Fruit fly (Drosophila melanogaster) whole organism, embryonic: ENCODE data around the gene CG12592.

Experiments
- ATbp ChIP-seq: fragments of 200-800 bp; sonication (Bioruptor generic); optimal IDR thresholded peaks from 2 replicates; lab custom pipeline; 2017; ENCODE audit warnings: missing biosample characterization, mild to moderate bottlenecking, missing genetic modification characterization, missing genetic modification reagents
- Aef1 ChIP-seq: fragments of 200-800 bp; sonication (Bioruptor generic); IDR thresholded peaks from 3 replicates; pipeline ENCODE4 v1.3.6; 2022; ENCODE audit warnings: missing biosample characterization, missing genetic modification characterization
- Blimp-1 ChIP-seq: fragments of 200-800 bp; sonication (Bioruptor generic); optimal IDR thresholded peaks from 3 replicates; lab custom pipeline; 2018; ENCODE audit warnings: missing biosample characterization, missing genetic modification characterization, mild to moderate bottlenecking, moderate library complexity, missing genetic modification reagents
- CG10209 ChIP-seq: fragments of 200-800 bp; sonication (Bioruptor generic); optimal IDR thresholded peaks from 3 replicates; lab custom pipeline; 2017; ENCODE audit warnings: missing biosample characterization, mild to moderate bottlenecking, missing genetic modification characterization, missing genetic modification reagents
- CG11504 ChIP-seq: fragments of 200-800 bp; sonication (Bioruptor generic); optimal IDR thresholded peaks from 3 replicates; lab custom pipeline; 2019; ENCODE audit warnings: missing biosample characterization, mild to moderate bottlenecking, missing genetic modification characterization, moderate library complexity
- CG11696 ChIP-seq: fragments of 200-800 bp; sonication (Bioruptor generic); IDR thresholded peaks from 2 replicates; pipeline ENCODE4 v1.3.6; 2022; ENCODE audit warnings: missing biosample characterization, missing genetic modification characterization
- CG11723 ChIP-seq: fragments of 200-800 bp; sonication (Bioruptor generic); optimal IDR thresholded peaks from 2 replicates; lab custom pipeline; 2017; ENCODE audit warnings: missing biosample characterization, mild to moderate bottlenecking, missing genetic modification characterization
- CG13296 ChIP-seq: fragments of 200-800 bp; sonication (Bioruptor generic); optimal IDR thresholded peaks from 3 replicates; lab custom pipeline; 2018; ENCODE audit warnings: missing biosample characterization, mild to moderate bottlenecking, missing genetic modification characterization
- CG17186 ChIP-seq: fragments of 200-800 bp; sonication (Bioruptor generic); optimal IDR thresholded peaks from 3 replicates; lab custom pipeline; 2017; ENCODE audit warnings: missing biosample characterization, missing genetic modification reagents, missing genetic modification characterization
- CG3065 ChIP-seq: fragments of 200-800 bp; sonication (Bioruptor generic); optimal IDR thresholded peaks from 2 replicates; lab custom pipeline; 2016; ENCODE audit warnings: missing biosample characterization, missing genetic modification characterization
- CG4360 ChIP-seq: fragments of 200-800 bp; sonication (Bioruptor generic); IDR thresholded peaks from 2 replicates; pipeline ENCODE4 v1.3.6; 2022; ENCODE audit warnings: missing biosample characterization, missing genetic modification characterization
- CG4404 ChIP-seq: fragments of 200-800 bp; sonication (Bioruptor generic); IDR thresholded peaks from 2 replicates; pipeline ENCODE4 v1.3.6; 2022; ENCODE audit warnings: missing biosample characterization, missing genetic modification characterization
- CG4854 ChIP-seq: fragments of 200-800 bp; sonication (Bioruptor generic); optimal IDR thresholded peaks from 2 replicates; lab custom pipeline; 2016; ENCODE audit warnings: missing biosample characterization, missing genetic modification characterization, inconsistent platforms
- CG6254 ChIP-seq: fragments of 200-800 bp; sonication (Bioruptor generic); optimal IDR thresholded peaks from 3 replicates; lab custom pipeline; 2017; ENCODE audit warnings: mild to moderate bottlenecking, missing biosample characterization, missing genetic modification reagents, missing genetic modification characterization
- CG6683 ChIP-seq: fragments of 200-800 bp; sonication (Bioruptor generic); optimal IDR thresholded peaks from 2 replicates; lab custom pipeline; 2017; ENCODE audit warnings: missing biosample characterization, mild to moderate bottlenecking, missing genetic modification characterization, missing genetic modification reagents
- CG7928 ChIP-seq: fragments of 200-800 bp; sonication (Bioruptor generic); optimal IDR thresholded peaks from 2 replicates; lab custom pipeline; 2017; ENCODE audit warnings: missing biosample characterization, mild to moderate bottlenecking, missing genetic modification characterization
- CG8924 ChIP-seq: fragments of 200-800 bp; optimal IDR thresholded peaks from 3 replicates; lab custom pipeline; 2019; ENCODE audit warnings: missing biosample characterization, mild to moderate bottlenecking, missing genetic modification characterization, moderate library complexity
- CG9876 ChIP-seq: fragments of 200-800 bp; sonication (Bioruptor generic); optimal IDR thresholded peaks from 2 replicates; lab custom pipeline; 2016; ENCODE audit warnings: missing biosample characterization, missing genetic modification characterization
- CG9932 ChIP-seq: fragments of 200-800 bp; sonication (Bioruptor generic); IDR thresholded peaks from 2 replicates; pipeline ENCODE4 v1.3.6; 2022; ENCODE audit warnings: missing biosample characterization, missing genetic modification characterization
- CHES-1-like ChIP-seq: fragments of 200-800 bp; sonication (Bioruptor generic); optimal IDR thresholded peaks from 2 replicates; lab custom pipeline; 2016; ENCODE audit warnings: missing biosample characterization, missing genetic modification characterization
- Elba2 ChIP-seq: fragments of 200-800 bp; sonication (Bioruptor generic); optimal IDR thresholded peaks from 3 replicates; lab custom pipeline; 2016; ENCODE audit warnings: missing biosample characterization, missing genetic modification characterization
- Fer3 ChIP-seq: fragments of 200-800 bp; sonication (Bioruptor generic); optimal IDR thresholded peaks from 2 replicates; lab custom pipeline; 2018; ENCODE audit warnings: missing biosample characterization, mild to moderate bottlenecking, missing genetic modification characterization, moderate library complexity
- HLH54F ChIP-seq: fragments of 200-800 bp; sonication (Bioruptor generic); optimal IDR thresholded peaks from 3 replicates; lab custom pipeline; 2016; ENCODE audit warnings: missing biosample characterization, missing genetic modification characterization
- Hand ChIP-seq: fragments of 200-800 bp; sonication (Bioruptor generic); optimal IDR thresholded peaks from 2 replicates; lab custom pipeline; 2017; ENCODE audit warnings: mild to moderate bottlenecking, missing biosample characterization, missing genetic modification reagents, missing genetic modification characterization
- Hr51 ChIP-seq, 2 experiments: fragments of 200-800 bp; sonication (Bioruptor generic); optimal IDR thresholded peaks; 2 replicates in 1 of 2; 3 replicates in 1 of 2; lab custom pipeline; 2016 to 2018; ENCODE audit warnings: missing biosample characterization in 2 of 2, missing genetic modification characterization in 2 of 2, mild to moderate bottlenecking in 1 of 2, moderate library complexity in 1 of 2
- MESR4 ChIP-seq: fragments of 200-800 bp; sonication (Bioruptor generic); optimal IDR thresholded peaks from 2 replicates; lab custom pipeline; 2018; ENCODE audit warnings: missing biosample characterization, mild to moderate bottlenecking, missing genetic modification characterization, moderate library complexity
- Meics ChIP-seq: fragments of 200-800 bp; sonication (Bioruptor generic); optimal IDR thresholded peaks from 2 replicates; lab custom pipeline; 2017; ENCODE audit warnings: missing biosample characterization, mild to moderate bottlenecking, missing genetic modification characterization
- Oli ChIP-seq: fragments of 200-800 bp; sonication (Bioruptor generic); optimal IDR thresholded peaks from 2 replicates; lab custom pipeline; 2018; ENCODE audit warnings: missing biosample characterization, mild to moderate bottlenecking, missing genetic modification characterization, moderate library complexity
- Sox100B ChIP-seq: fragments of 200-800 bp; sonication (Bioruptor generic); optimal IDR thresholded peaks from 3 replicates; lab custom pipeline; 2018; ENCODE audit warnings: missing biosample characterization, mild to moderate bottlenecking, missing genetic modification characterization
- Tbp ChIP-seq: fragments of >200 bp; optimal IDR thresholded peaks from 2 replicates; lab custom pipeline; 2018; ENCODE audit warnings: missing biosample characterization, missing genetic modification characterization
- ash1 ChIP-seq: fragments of 200-800 bp; sonication (Bioruptor generic); optimal IDR thresholded peaks from 2 replicates; lab custom pipeline; 2018; ENCODE audit warnings: missing biosample characterization, mild to moderate bottlenecking, missing genetic modification characterization
- cato ChIP-seq: fragments of 200-800 bp; sonication (Bioruptor generic); optimal IDR thresholded peaks from 2 replicates; lab custom pipeline; 2016; ENCODE audit warnings: missing biosample characterization, missing genetic modification characterization, borderline replicate concordance
- chn ChIP-seq: fragments of 200-800 bp; sonication (Bioruptor generic); optimal IDR thresholded peaks from 2 replicates; lab custom pipeline; 2016; ENCODE audit warnings: missing biosample characterization, missing genetic modification characterization
- dmrt11E ChIP-seq: fragments of 200-800 bp; sonication (Bioruptor generic); optimal IDR thresholded peaks from 3 replicates; lab custom pipeline; 2018; ENCODE audit warnings: missing biosample characterization, mild to moderate bottlenecking, missing genetic modification characterization, moderate library complexity
- her ChIP-seq: fragments of 200-800 bp; sonication (Bioruptor generic); optimal IDR thresholded peaks from 2 replicates; lab custom pipeline; 2016; ENCODE audit warnings: missing biosample characterization, missing genetic modification characterization
- kni ChIP-seq: fragments of 200-800 bp; sonication (Bioruptor generic); optimal IDR thresholded peaks from 3 replicates; lab custom pipeline; 2017; ENCODE audit warnings: mild to moderate bottlenecking, missing biosample characterization, missing genetic modification reagents, missing genetic modification characterization
- lbe ChIP-seq: fragments of 200-800 bp; sonication (Bioruptor generic); optimal IDR thresholded peaks from 2 replicates; lab custom pipeline; 2016; ENCODE audit warnings: missing biosample characterization, mild to moderate bottlenecking, missing genetic modification characterization
- lilli ChIP-seq: fragments of 200-800 bp; sonication (Bioruptor generic); optimal IDR thresholded peaks from 3 replicates; lab custom pipeline; 2016; ENCODE audit warnings: missing biosample characterization, missing genetic modification characterization
- mam ChIP-seq: fragments of 200-800 bp; sonication (Bioruptor generic); optimal IDR thresholded peaks from 3 replicates; lab custom pipeline; 2016; ENCODE audit warnings: missing biosample characterization, missing genetic modification characterization
- phol ChIP-seq: fragments of 200-800 bp; sonication (Bioruptor generic); optimal IDR thresholded peaks from 3 replicates; lab custom pipeline; 2018; ENCODE audit warnings: missing biosample characterization, mild to moderate bottlenecking, missing genetic modification characterization, moderate library complexity
- repo ChIP-seq: fragments of 200-800 bp; sonication (Bioruptor generic); optimal IDR thresholded peaks from 2 replicates; lab custom pipeline; 2016; ENCODE audit warnings: missing biosample characterization, missing genetic modification characterization
- run ChIP-seq: fragments of 200-800 bp; sonication (Bioruptor generic); optimal IDR thresholded peaks from 3 replicates; lab custom pipeline; 2018; ENCODE audit warnings: missing biosample characterization, mild to moderate bottlenecking, missing genetic modification characterization
- so ChIP-seq: fragments of 200-800 bp; sonication (Bioruptor generic); IDR thresholded peaks from 3 replicates; pipeline ENCODE4 v1.3.6; 2022; ENCODE audit warnings: missing biosample characterization, missing genetic modification characterization
- tio ChIP-seq: fragments of 200-800 bp; sonication (Bioruptor generic); optimal IDR thresholded peaks from 2 replicates; lab custom pipeline; 2017; ENCODE audit warnings: missing biosample characterization, missing genetic modification characterization, inconsistent platforms
- tll ChIP-seq, 2 experiments: fragments of 200-800 bp in 1 of 2; fragments of >200 bp in 1 of 2; sonication (Bioruptor generic) in 1 of 2; optimal IDR thresholded peaks; 2 replicates each; lab custom pipeline; 2017 to 2019; ENCODE audit warnings: missing biosample characterization in 2 of 2, missing genetic modification characterization in 2 of 2, mild to moderate bottlenecking in 1 of 2, moderate library complexity in 1 of 2
- trem ChIP-seq: fragments of 200-800 bp; optimal IDR thresholded peaks from 3 replicates; lab custom pipeline; 2019; ENCODE audit warnings: missing biosample characterization, mild to moderate bottlenecking, missing genetic modification characterization, moderate library complexity
- ttk ChIP-seq: fragments of 200-800 bp; sonication (Bioruptor generic); IDR thresholded peaks from 2 replicates; pipeline ENCODE4 v2.1.2; 2022; ENCODE audit warnings: missing biosample characterization, missing genetic modification characterization
- tx ChIP-seq: fragments of 200-800 bp; sonication (Bioruptor generic); optimal IDR thresholded peaks from 2 replicates; lab custom pipeline; 2016; ENCODE audit warnings: missing biosample characterization, missing genetic modification characterization

The CG12592 gene

DNA sequence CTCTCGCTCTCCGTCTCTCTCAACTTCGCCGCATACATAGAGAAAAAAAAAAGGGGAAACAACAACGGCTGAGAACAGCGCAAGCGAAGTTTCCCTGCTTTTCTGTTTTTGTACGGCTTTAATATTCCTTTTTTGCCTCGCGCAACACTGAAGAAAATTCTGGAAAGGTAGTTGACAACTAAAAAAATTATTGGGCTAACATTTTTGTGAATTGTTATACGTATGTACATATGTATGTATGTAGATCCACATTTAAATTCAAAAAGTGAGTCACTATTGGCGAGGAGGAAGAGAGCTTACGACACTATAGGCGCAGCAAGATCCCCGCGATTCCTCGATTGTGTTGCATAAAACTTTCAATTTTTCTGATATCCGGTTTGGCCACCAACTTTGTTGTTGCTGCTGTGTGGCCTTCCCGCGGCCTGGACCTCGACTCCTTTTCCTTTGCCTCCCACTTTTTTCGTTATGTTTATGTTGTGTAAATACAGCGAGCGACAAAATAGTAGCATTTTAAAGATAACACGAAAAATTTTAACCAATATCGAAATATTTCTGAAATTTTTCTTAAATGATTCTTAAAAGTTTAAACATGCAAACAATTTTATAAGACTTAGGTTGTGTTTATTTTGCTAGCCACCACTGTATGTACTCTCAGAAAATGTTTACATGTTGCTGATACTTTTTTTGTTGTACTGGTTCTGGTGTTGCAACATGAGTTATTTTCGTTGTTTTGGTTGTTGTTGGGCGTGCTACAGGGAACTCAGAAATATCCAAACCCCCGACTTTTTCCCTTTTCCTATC lies 18.6 kb downstream of the CG12592 start (continued):
- TF ChIP-seq CG10209 (GFP tag; lab: Kevin White, UChicago) (peak; percentile 82), ash1 (GFP tag; lab: Kevin White, UChicago) (no peak), MESR4 (GFP tag; lab: Kevin White, UChicago) (peak; percentile 7), tio (GFP tag; lab: Kevin White, UChicago) (peak; percentile 84), mam (GFP tag; lab: Kevin White, UChicago) (peak; percentile 65), ttk (no peak), CG4360 (GFP tag; lab: Robert Waterston, UW) (no peak), CG6254 (GFP tag; lab: Kevin White, UChicago) (peak; percentile 74), CG3065 (GFP tag; lab: Kevin White, UChicago) (peak; percentile 19), so (GFP tag; lab: Robert Waterston, UW) (no peak), Aef1 (GFP tag; lab: Robert Waterston, UW) (no peak), chn (GFP tag; lab: Kevin White, UChicago) (peak; percentile 66), CG11723 (peak; percentile 38), repo (GFP tag; lab: Kevin White, UChicago) (peak; percentile 37), Sox100B (GFP tag; lab: Kevin White, UChicago) (peak; percentile 87), her (peak; percentile 65), CG17186 (GFP tag; lab: Kevin White, UChicago) (no peak), Fer3 (tag; lab: Kevin White, UChicago) (peak; percentile 78), Hr51 (GFP tag; optimal IDR thresholded peaks at IDR 0.05; lab: Kevin White, UChicago) (peak; percentile 72 to 77), trem (tag; lab: Kevin White, UChicago) (peak; percentile 75), CG9876 (GFP tag; lab: Kevin White, UChicago) (peak; percentile 20), lilli (peak; percentile 83), Tbp (GFP tag; lab: Kevin White, UChicago) (no peak), ATbp (GFP tag; lab: Kevin White, UChicago) (peak; percentile 68), run (tag; lab: Kevin White, UChicago) (peak; percentile 67), kni (GFP tag; lab: Kevin White, UChicago) (no peak), CG9932 (GFP tag; lab: Robert Waterston, UW) (no peak), Blimp-1 (GFP tag; lab: Kevin White, UChicago) (peak; percentile 77), CHES-1-like (peak; percentile 67), Oli (tag; lab: Kevin White, UChicago) (peak; percentile 80), CG6683 (GFP tag; lab: Kevin White, UChicago) (peak; percentile 65), phol (tag; lab: Kevin White, UChicago) (peak; percentile 79), tll (GFP tag; optimal IDR thresholded peaks at IDR 0.05; lab: Kevin White, UChicago) (peak in 1 of 2 experiments; percentile 57), lbe (GFP tag; lab: Kevin White, UChicago) (peak; percentile 82), dmrt11E (peak; percentile 88), CG7928 (GFP tag; lab: Kevin White, UChicago) (peak; percentile 40), tx (GFP tag; lab: Kevin White, UChicago) (peak; percentile 70), Hand (GFP tag; lab: Kevin White, UChicago) (peak; percentile 65), cato (GFP tag; lab: Kevin White, UChicago) (peak; percentile 38), CG4854 (GFP tag; lab: Kevin White, UChicago) (peak; percentile 44), CG4404 (GFP tag; lab: Robert Waterston, UW) (no peak), CG11504 (tag; lab: Kevin White, UChicago) (peak; percentile 98), CG11696 (GFP tag; lab: Robert Waterston, UW) (no peak), CG13296 (GFP tag; lab: Kevin White, UChicago) (peak; percentile 73), Elba2 (GFP tag; lab: Kevin White, UChicago) (no peak), CG8924 (tag; lab: Kevin White, UChicago) (peak; percentile 83), HLH54F (GFP tag; lab: Kevin White, UChicago) (peak; percentile 82), Meics (peak; percentile 78)
